Worm (Caenorhabditis elegans) whole organism, L4 larva: ENCODE results near the gene nhr-159.
A peak's percentile ranks its signal among the peaks of the same experiment; 100 is the strongest.

Experiments
- F44E2.7 ChIP-seq: fragments of 200-800 bp; sonication (Bioruptor generic); IDR thresholded peaks from 2 replicates; pipeline ENCODE4 v2.1.2; 2022; ENCODE audit warnings: missing genetic modification characterization, missing compliant biosample characterization
- T20F7.1 ChIP-seq: fragments of 200-800 bp; sonication (Bioruptor generic); optimal IDR thresholded peaks from 2 replicates; lab custom pipeline; 2018; ENCODE audit warnings: mild to moderate bottlenecking, missing genetic modification characterization, missing compliant biosample characterization
- Y105C5A.15 ChIP-seq: fragments of 200-800 bp; sonication (Bioruptor generic); IDR thresholded peaks from 2 replicates; pipeline ENCODE4 v1.3.6; 2022; ENCODE audit warnings: missing genetic modification characterization, missing compliant biosample characterization
- Y48G9A.11 ChIP-seq: fragments of 200-800 bp; sonication (Bioruptor generic); IDR thresholded peaks from 2 replicates; pipeline ENCODE4 v1.3.6; 2022; ENCODE audit warnings: missing genetic modification reagents, missing genetic modification characterization, missing compliant biosample characterization
- ZK337.2 ChIP-seq: fragments of 200-800 bp; sonication (Bioruptor generic); IDR thresholded peaks from 2 replicates; pipeline ENCODE4 v1.3.6; 2022; ENCODE audit warnings: missing genetic modification reagents, missing genetic modification characterization, missing compliant biosample characterization
- aha-1 ChIP-seq: fragments of 150-350 bp; peaks from one replicate; lab custom pipeline; 2014; ENCODE audit warnings: missing biosample characterization, missing genetic modification characterization
- arid-1 ChIP-seq: fragments of 200-800 bp; sonication (Bioruptor generic); conservative IDR thresholded peaks from 2 replicates; pipeline ENCODE4 v1.3.6; 2022; ENCODE audit warnings: missing genetic modification reagents, missing genetic modification characterization, missing compliant biosample characterization
- ceh-20 ChIP-seq: fragments of 200-800 bp; sonication (Bioruptor generic); IDR thresholded peaks from 2 replicates; pipeline ENCODE4 v1.3.6; 2022; ENCODE audit warnings: missing genetic modification reagents, missing genetic modification characterization, missing compliant biosample characterization
- ceh-28 ChIP-seq: fragments of 150-350 bp; optimal IDR thresholded peaks from 2 replicates; lab custom pipeline; 2014; ENCODE audit warnings: missing biosample characterization, missing genetic modification reagents, missing genetic modification characterization
- ceh-44 ChIP-seq: fragments of 200-800 bp; sonication (Bioruptor generic); IDR thresholded peaks from 2 replicates; pipeline ENCODE4 v1.3.6; 2022; ENCODE audit warnings: missing genetic modification reagents, missing genetic modification characterization, missing compliant biosample characterization
- daf-16 ChIP-seq, 3 experiments: sonication (generic microtip); optimal IDR thresholded peaks; 2 replicates each; lab custom pipeline; 2016 to 2017; ENCODE audit warnings: missing genetic modification characterization in 3 of 3, missing genetic modification reagents in 3 of 3, mild to moderate bottlenecking in 2 of 3, missing compliant biosample characterization in 2 of 3, missing biosample characterization in 1 of 3, moderate library complexity in 1 of 3
- daf-19 ChIP-seq: fragments of 200-800 bp; sonication (Bioruptor generic); conservative IDR thresholded peaks from 2 replicates; pipeline ENCODE4 v1.3.6; 2022; ENCODE audit warnings: missing genetic modification characterization, missing compliant biosample characterization
- dmd-8 ChIP-seq: fragments of 200-800 bp; sonication (Bioruptor generic); IDR thresholded peaks from 2 replicates; pipeline ENCODE4 v1.3.6; 2022; ENCODE audit warnings: missing genetic modification characterization, missing compliant biosample characterization
- dpl-1 ChIP-seq: fragments of 150-350 bp; optimal IDR thresholded peaks from 2 replicates; lab custom pipeline; 2014; ENCODE audit warnings: missing biosample characterization, missing genetic modification reagents, missing genetic modification characterization
- duxl-1 ChIP-seq: sonication (generic microtip); optimal IDR thresholded peaks from 2 replicates; lab custom pipeline; 2016; ENCODE audit warnings: mild to moderate bottlenecking, missing genetic modification characterization, moderate library complexity, missing compliant biosample characterization; ENCODE audit not compliant: poor library complexity
- egl-27 ChIP-seq: sonication (generic microtip); optimal IDR thresholded peaks from 3 replicates; lab custom pipeline; 2017; ENCODE audit warnings: missing biosample characterization, missing genetic modification reagents, missing genetic modification characterization
- fkh-10 ChIP-seq: fragments of 150-350 bp; optimal IDR thresholded peaks from 2 replicates; lab custom pipeline; 2014; ENCODE audit warnings: missing biosample characterization, missing genetic modification reagents, missing genetic modification characterization
- jun-1 ChIP-seq: fragments of 150-350 bp; optimal IDR thresholded peaks from 2 replicates; lab custom pipeline; 2014; ENCODE audit warnings: missing biosample characterization, missing genetic modification reagents, missing genetic modification characterization
- lin-15B ChIP-seq: fragments of 150-350 bp; sonication (generic microtip); optimal IDR thresholded peaks from 3 replicates; lab custom pipeline; 2014; ENCODE audit warnings: missing biosample characterization, missing genetic modification characterization
- lsy-2 ChIP-seq, 2 experiments: fragments of 150-350 bp in 1 of 2; sonication (generic microtip) in 1 of 2; optimal IDR thresholded peaks; 2 replicates each; lab custom pipeline; 2014 to 2017; ENCODE audit warnings: missing biosample characterization in 2 of 2, missing genetic modification characterization in 2 of 2
- nhr-10 ChIP-seq: fragments of 150-350 bp; optimal IDR thresholded peaks from 2 replicates; lab custom pipeline; 2014; ENCODE audit warnings: missing biosample characterization, missing genetic modification characterization
- nhr-102 ChIP-seq: sonication (generic microtip); optimal IDR thresholded peaks from 2 replicates; lab custom pipeline; 2016; ENCODE audit warnings: mild to moderate bottlenecking, missing genetic modification characterization, moderate library complexity, missing compliant biosample characterization
- nhr-11 ChIP-seq: fragments of 150-350 bp; optimal IDR thresholded peaks from 2 replicates; lab custom pipeline; 2014; ENCODE audit warnings: missing biosample characterization, missing genetic modification characterization
- nhr-28 ChIP-seq: fragments of 150-350 bp; optimal IDR thresholded peaks from 2 replicates; lab custom pipeline; 2014; ENCODE audit warnings: missing biosample characterization, missing genetic modification characterization
- pqm-1 ChIP-seq: sonication (generic microtip); optimal IDR thresholded peaks from 2 replicates; lab custom pipeline; 2017; ENCODE audit warnings: missing biosample characterization, missing genetic modification characterization
- rbr-2 ChIP-seq: sonication (generic microtip); optimal IDR thresholded peaks from 2 replicates; lab custom pipeline; 2016; ENCODE audit warnings: missing genotype, missing genetic modification characterization, missing compliant biosample characterization
- skn-1 ChIP-seq: fragments of 150-350 bp; optimal IDR thresholded peaks from 2 replicates; lab custom pipeline; 2014; ENCODE audit warnings: missing biosample characterization, missing genetic modification characterization
- snpc-4 ChIP-seq: fragments of 150-350 bp; optimal IDR thresholded peaks from 2 replicates; lab custom pipeline; 2014; ENCODE audit warnings: missing biosample characterization, missing genetic modification characterization
- spr-1 ChIP-seq: sonication (generic microtip); optimal IDR thresholded peaks from 2 replicates; lab custom pipeline; 2016; ENCODE audit warnings: mild to moderate bottlenecking, missing genetic modification characterization, missing compliant biosample characterization
- zfp-3 ChIP-seq: fragments of 200-800 bp; sonication (Bioruptor generic); conservative IDR thresholded peaks from 2 replicates; pipeline ENCODE4 v1.3.6; 2022; ENCODE audit warnings: missing genetic modification reagents, missing genetic modification characterization, missing compliant biosample characterization
- zip-11 ChIP-seq: fragments of 200-800 bp; sonication (Bioruptor generic); IDR thresholded peaks from 2 replicates; pipeline ENCODE4 v1.3.6; 2022; ENCODE audit warnings: missing genetic modification characterization, missing compliant biosample characterization
- ztf-7 ChIP-seq: fragments of 150-350 bp; optimal IDR thresholded peaks from 2 replicates; lab custom pipeline; 2014; ENCODE audit warnings: missing biosample characterization, missing genetic modification characterization

The nhr-159 gene

DNA sequence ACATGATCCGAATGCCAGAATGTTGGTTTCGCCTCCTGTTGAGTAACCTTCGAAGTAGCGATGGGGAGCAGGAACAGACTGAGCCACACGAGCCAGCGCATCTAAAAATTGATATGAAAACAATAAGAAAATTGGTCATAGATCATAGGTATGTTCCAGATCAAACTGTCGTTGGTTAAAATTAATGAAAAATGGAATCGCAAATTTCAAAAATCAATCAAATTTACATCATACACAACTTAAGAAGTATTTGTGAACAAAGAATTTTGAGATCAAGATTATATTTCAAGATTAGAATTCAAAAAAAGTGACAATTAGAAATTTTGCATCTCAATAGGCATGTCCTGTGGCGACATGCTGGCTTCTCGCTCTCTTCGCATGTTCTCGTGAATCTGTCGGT is 12.6 kb upstream of the nhr-159 start, which contains the start of gene C17E7.9:
Gene C17E7.9, minus strand, starts transcription at position 101 of the 400 bp plus-strand sequence.
- TF ChIP-seq pqm-1 (tag; lab: Kevin White, UChicago) (no peak), ceh-44 (no peak), lin-15B (tag; lab: Kevin White, UChicago) (no peak), ztf-7 (tag; lab: Kevin White, UChicago) (no peak), Y105C5A.15 (GFP tag; lab: Robert Waterston, UW) (no peak), ceh-28 (tag; lab: Kevin White, UChicago) (no peak), F44E2.7 (no peak), jun-1 (tag; lab: Kevin White, UChicago) (no peak), T20F7.1 (no peak), egl-27 (tag; lab: Kevin White, UChicago) (no peak)

- TF ChIP-seq F44E2.7 (no peak), ZK337.2 (GFP tag; lab: Robert Waterston, UW) (no peak), nhr-28 (tag; lab: Kevin White, UChicago) (peak; percentile 39), pqm-1 (tag; lab: Kevin White, UChicago) (peak; percentile 61), daf-16 (GFP tag; optimal IDR thresholded peaks at IDR 0.05; lab: Kevin White, UChicago) (no peak), daf-16 (tag; optimal IDR thresholded peaks at IDR 0.05; lab: Kevin White, UChicago) (peak; percentile 49)
Observed at ce11 chrV:3889113-3889512, 11.0 kb upstream of the nhr-159 start, which contains the start of gene C17E7.13. TSS of gene C17E7.13 (minus strand) at chrV:3889288.

DNA sequence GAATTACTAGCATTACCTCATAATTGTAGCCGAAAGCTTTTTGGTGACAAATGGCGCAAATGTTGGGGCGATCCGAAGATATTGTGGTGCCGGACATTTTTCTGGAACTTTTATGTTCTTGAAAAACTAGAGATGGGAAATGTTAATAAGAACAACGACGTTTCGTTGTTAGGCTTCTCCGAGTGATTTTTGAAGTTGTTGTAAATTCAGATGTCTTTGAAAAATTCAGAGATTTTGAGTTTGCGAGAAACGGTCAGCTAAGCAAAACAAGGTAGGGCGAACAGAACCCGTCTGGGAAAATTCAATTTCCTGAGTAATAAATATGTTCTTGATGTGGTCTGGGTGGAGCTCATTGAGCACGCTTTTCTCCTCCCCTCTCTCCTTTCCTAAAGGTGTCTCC is 8.0 kb upstream of the nhr-159 start, which contains the start of gene nhr-124:
Gene nhr-124, minus strand, starts transcription at position 101 of the 400 bp plus-strand sequence.
- no peak for TF ChIP-seq lin-15B (tag; lab: Kevin White, UChicago)
- TF ChIP-seq fkh-10: no peak
- no peak for TF ChIP-seq daf-19 (GFP tag; lab: Robert Waterston, UW)
- no peak for TF ChIP-seq nhr-11 (tag; lab: Kevin White, UChicago)
- no peak for TF ChIP-seq dmd-8 (GFP tag; lab: Robert Waterston, UW)
- no peak for TF ChIP-seq Y48G9A.11 (GFP tag; lab: Robert Waterston, UW)
- no peak for TF ChIP-seq arid-1
- TF ChIP-seq ceh-20 (GFP tag; lab: Robert Waterston, UW): no peak
- no peak for TF ChIP-seq zfp-3 (GFP tag; lab: Robert Waterston, UW)
- TF ChIP-seq rbr-2 (tag; lab: Kevin White, UChicago): no peak
- TF ChIP-seq zip-11 (GFP tag; lab: Robert Waterston, UW): no peak
- no peak for TF ChIP-seq lsy-2 (tag; optimal IDR thresholded peaks at IDR 0.05; lab: Kevin White, UChicago)
- no peak for TF ChIP-seq daf-16 (GFP tag; optimal IDR thresholded peaks at IDR 0.05; lab: Kevin White, UChicago)
- TF ChIP-seq daf-16 (tag; optimal IDR thresholded peaks at IDR 0.05; lab: Kevin White, UChicago): no peak

ce11 chrV:3884550-3884949 is 6.4 kb upstream of the nhr-159 start:
- TF ChIP-seq Y48G9A.11 (GFP tag; lab: Robert Waterston, UW) (no peak), aha-1 (tag; lab: Kevin White, UChicago) (peak; percentile 90), spr-1 (tag; lab: Kevin White, UChicago) (no peak), dpl-1 (no peak)

- TF ChIP-seq snpc-4 (tag; lab: Kevin White, UChicago): no peak
- no peak for TF ChIP-seq nhr-102 (tag; lab: Kevin White, UChicago)
- TF ChIP-seq skn-1 (tag; lab: Kevin White, UChicago): no peak
- TF ChIP-seq nhr-10 (tag; lab: Kevin White, UChicago): no peak
- TF ChIP-seq nhr-28 (tag; lab: Kevin White, UChicago): no peak
- TF ChIP-seq arid-1: no peak
- TF ChIP-seq duxl-1 (tag; lab: Kevin White, UChicago): no peak
Observed at ce11 chrV:3877242-3877641, 881 bp downstream of the nhr-159 start.
